Fruit fly (Drosophila melanogaster) whole organism, prepupa: ENCODE data around the gene Rsph3.

ENCODE experiments used
- Blimp-1 ChIP-seq: fragments of 200-800 bp; sonication (Bioruptor generic); optimal IDR thresholded peaks from 3 replicates; lab custom pipeline; 2017; ENCODE audit warnings: missing biosample characterization, missing genetic modification characterization, mild to moderate bottlenecking, moderate library complexity, missing genetic modification reagents
- CG10631 ChIP-seq: fragments of 200-800 bp; sonication (Bioruptor generic); optimal IDR thresholded peaks from 2 replicates; lab custom pipeline; 2016; ENCODE audit warnings: missing biosample characterization, missing genetic modification characterization
- CG10669 ChIP-seq: fragments of 200-800 bp; sonication (Bioruptor generic); optimal IDR thresholded peaks from 3 replicates; lab custom pipeline; 2018; ENCODE audit warnings: missing biosample characterization, mild to moderate bottlenecking, missing genetic modification characterization, moderate library complexity
- CG11294 ChIP-seq: fragments of 200-800 bp; sonication (Bioruptor generic); IDR thresholded peaks from 2 replicates; pipeline ENCODE4 v1.3.6; 2022; ENCODE audit warnings: missing biosample characterization, missing genetic modification characterization
- CG11762 ChIP-seq: fragments of 200-800 bp; sonication (Bioruptor generic); optimal IDR thresholded peaks from 3 replicates; lab custom pipeline; 2016; ENCODE audit warnings: missing biosample characterization, missing genetic modification characterization; ENCODE audit not compliant: insufficient read depth
- CG11902 ChIP-seq: fragments of 200-800 bp; sonication (Bioruptor generic); optimal IDR thresholded peaks from 3 replicates; lab custom pipeline; 2016; ENCODE audit warnings: missing biosample characterization, missing genetic modification characterization
- CG15336 ChIP-seq: fragments of 200-800 bp; sonication (Bioruptor generic); IDR thresholded peaks from 2 replicates; pipeline ENCODE4 v1.3.6; 2022; ENCODE audit warnings: missing biosample characterization, missing genetic modification characterization
- CG1621 ChIP-seq: fragments of 200-800 bp; sonication (Bioruptor generic); optimal IDR thresholded peaks from 3 replicates; lab custom pipeline; 2018; ENCODE audit warnings: missing biosample characterization, mild to moderate bottlenecking, missing genetic modification characterization
- CG16779 ChIP-seq: fragments of 200-800 bp; sonication (Bioruptor generic); optimal IDR thresholded peaks from 3 replicates; lab custom pipeline; 2017; ENCODE audit warnings: missing biosample characterization, mild to moderate bottlenecking, missing genetic modification characterization
- CG31627 ChIP-seq: fragments of 200-800 bp; sonication (Bioruptor generic); optimal IDR thresholded peaks from 3 replicates; lab custom pipeline; 2016; ENCODE audit warnings: missing biosample characterization, missing genetic modification characterization
- CG3919 ChIP-seq: fragments of 200-800 bp; sonication (Bioruptor generic); optimal IDR thresholded peaks from 3 replicates; lab custom pipeline; 2016; ENCODE audit warnings: missing biosample characterization, missing genetic modification characterization
- CG6163 ChIP-seq: fragments of 200-800 bp; sonication (Bioruptor generic); IDR thresholded peaks from 3 replicates; pipeline ENCODE4 v1.3.6; 2022; ENCODE audit warnings: missing biosample characterization, missing genetic modification characterization
- CG6276 ChIP-seq: fragments of 200-800 bp; sonication (Bioruptor generic); optimal IDR thresholded peaks from 2 replicates; lab custom pipeline; 2017; ENCODE audit warnings: missing biosample characterization, mild to moderate bottlenecking, missing genetic modification characterization
- CG6792 ChIP-seq: fragments of 200-800 bp; sonication (Bioruptor generic); optimal IDR thresholded peaks from 3 replicates; lab custom pipeline; 2016; ENCODE audit warnings: missing biosample characterization, missing genetic modification characterization
- CG6808 ChIP-seq: fragments of 200-800 bp; sonication (Bioruptor generic); optimal IDR thresholded peaks from 3 replicates; lab custom pipeline; 2017; ENCODE audit warnings: missing biosample characterization, missing genetic modification characterization, mild to moderate bottlenecking, moderate library complexity, missing genetic modification reagents
- CG7368 ChIP-seq: fragments of 200-800 bp; sonication (Bioruptor generic); optimal IDR thresholded peaks from 3 replicates; lab custom pipeline; 2016; ENCODE audit warnings: missing biosample characterization, missing genetic modification characterization
- CG8119 ChIP-seq: fragments of 200-800 bp; sonication (Bioruptor generic); IDR thresholded peaks from 3 replicates; pipeline ENCODE4 v1.3.6; 2022; ENCODE audit warnings: missing biosample characterization, missing genetic modification characterization
- CG8319 ChIP-seq: fragments of 200-800 bp; sonication (Bioruptor generic); optimal IDR thresholded peaks from 3 replicates; lab custom pipeline; 2016; ENCODE audit warnings: missing biosample characterization, missing genetic modification characterization
- CG8632 ChIP-seq: fragments of 200-800 bp; sonication (Bioruptor generic); optimal IDR thresholded peaks from 3 replicates; lab custom pipeline; 2016; ENCODE audit warnings: missing biosample characterization, missing genetic modification characterization
- CG9139 ChIP-seq: fragments of 200-800 bp; sonication (Bioruptor generic); optimal IDR thresholded peaks from 3 replicates; lab custom pipeline; 2017; ENCODE audit warnings: missing biosample characterization, mild to moderate bottlenecking, missing genetic modification characterization
- Eip75B ChIP-seq: fragments of 200-800 bp; sonication (Bioruptor generic); optimal IDR thresholded peaks from 3 replicates; lab custom pipeline; 2016; ENCODE audit warnings: missing biosample characterization, missing genetic modification characterization
- Eip78C ChIP-seq: fragments of 200-800 bp; sonication (Bioruptor generic); peaks from one replicate; lab custom pipeline; 2016; ENCODE audit warnings: missing biosample characterization, missing genetic modification characterization
- Ets96B ChIP-seq: fragments of 200-800 bp; optimal IDR thresholded peaks from 2 replicates; lab custom pipeline; 2019; ENCODE audit warnings: missing biosample characterization, mild to moderate bottlenecking, missing genetic modification characterization, moderate library complexity
- Gug ChIP-seq: fragments of 200-800 bp; sonication (Bioruptor generic); IDR thresholded peaks from 2 replicates; pipeline ENCODE4 v1.3.6; 2022; ENCODE audit warnings: missing biosample characterization, missing genetic modification characterization
- Hr39 ChIP-seq: fragments of 200-800 bp; sonication (Bioruptor generic); optimal IDR thresholded peaks from 2 replicates; lab custom pipeline; 2016; ENCODE audit warnings: missing biosample characterization, missing genetic modification characterization
- Lpt ChIP-seq: fragments of 200-800 bp; sonication (Bioruptor generic); optimal IDR thresholded peaks from 3 replicates; lab custom pipeline; 2016; ENCODE audit warnings: missing biosample characterization, missing genetic modification characterization
- Met ChIP-seq: fragments of 200-800 bp; sonication (Bioruptor generic); optimal IDR thresholded peaks from 3 replicates; lab custom pipeline; 2016; ENCODE audit warnings: missing biosample characterization, missing genetic modification characterization
- OdsH ChIP-seq: fragments of 200-800 bp; sonication (Bioruptor generic); optimal IDR thresholded peaks from 3 replicates; lab custom pipeline; 2016; ENCODE audit warnings: missing biosample characterization, missing genetic modification characterization
- Smox ChIP-seq: fragments of 200-800 bp; sonication (Bioruptor generic); optimal IDR thresholded peaks from 3 replicates; lab custom pipeline; 2016; ENCODE audit warnings: missing biosample characterization, missing genetic modification characterization
- Sox102F ChIP-seq: fragments of 200-800 bp; sonication (Bioruptor generic); optimal IDR thresholded peaks from 2 replicates; lab custom pipeline; 2016; ENCODE audit warnings: missing biosample characterization, mild to moderate bottlenecking, missing genetic modification characterization
- Sox14 ChIP-seq: fragments of 200-800 bp; sonication (Bioruptor generic); optimal IDR thresholded peaks from 3 replicates; lab custom pipeline; 2016; ENCODE audit warnings: missing biosample characterization, missing genetic modification characterization
- Sox15 ChIP-seq: fragments of 200-800 bp; sonication (Bioruptor generic); optimal IDR thresholded peaks from 3 replicates; lab custom pipeline; 2016; ENCODE audit warnings: missing biosample characterization, missing genetic modification characterization
- achi ChIP-seq: fragments of 200-800 bp; sonication (Bioruptor generic); optimal IDR thresholded peaks from 3 replicates; lab custom pipeline; 2016; ENCODE audit warnings: missing biosample characterization, missing genetic modification characterization
- acj6 ChIP-seq: fragments of 200-800 bp; sonication (Bioruptor generic); optimal IDR thresholded peaks from 3 replicates; lab custom pipeline; 2016; ENCODE audit warnings: missing biosample characterization, missing genetic modification characterization
- cyc ChIP-seq: fragments of 200-800 bp; sonication (Bioruptor generic); optimal IDR thresholded peaks from 3 replicates; lab custom pipeline; 2016; ENCODE audit warnings: missing biosample characterization, missing genetic modification characterization
- dac ChIP-seq: fragments of 200-800 bp; sonication (Bioruptor generic); optimal IDR thresholded peaks from 2 replicates; lab custom pipeline; 2017; ENCODE audit warnings: missing biosample characterization, mild to moderate bottlenecking, missing genetic modification characterization
- dsx ChIP-seq: fragments of 200-800 bp; optimal IDR thresholded peaks from 3 replicates; lab custom pipeline; 2019; ENCODE audit warnings: missing biosample characterization, mild to moderate bottlenecking, missing genetic modification characterization, moderate library complexity; ENCODE audit not compliant: poor library complexity, severe bottlenecking
- eg ChIP-seq: fragments of 200-800 bp; sonication (Bioruptor generic); IDR thresholded peaks from 3 replicates; pipeline ENCODE4 v1.3.6; 2022; ENCODE audit warnings: missing biosample characterization, missing genetic modification characterization
- esn ChIP-seq: fragments of 200-800 bp; sonication (Bioruptor generic); optimal IDR thresholded peaks from 2 replicates; lab custom pipeline; 2016; ENCODE audit warnings: missing biosample characterization, mild to moderate bottlenecking, missing genetic modification characterization, moderate library complexity
- fd59A ChIP-seq: fragments of 200-800 bp; sonication (Bioruptor generic); optimal IDR thresholded peaks from 2 replicates; lab custom pipeline; 2017; ENCODE audit warnings: missing biosample characterization, mild to moderate bottlenecking, missing genetic modification characterization, missing genetic modification reagents
- fd85E ChIP-seq: fragments of 200-800 bp; sonication (Bioruptor generic); optimal IDR thresholded peaks from 3 replicates; lab custom pipeline; 2016; ENCODE audit warnings: missing biosample characterization, missing genetic modification characterization
- fkh ChIP-seq: fragments of 200-800 bp; sonication (Bioruptor generic); optimal IDR thresholded peaks from 3 replicates; lab custom pipeline; 2017; ENCODE audit warnings: missing biosample characterization, mild to moderate bottlenecking, missing genetic modification characterization, moderate library complexity
- net ChIP-seq: fragments of 200-800 bp; sonication (Bioruptor generic); optimal IDR thresholded peaks from 3 replicates; lab custom pipeline; 2016; ENCODE audit warnings: missing biosample characterization, missing genetic modification characterization
- pdm3 ChIP-seq: fragments of 200-800 bp; sonication (Bioruptor generic); optimal IDR thresholded peaks from 3 replicates; lab custom pipeline; 2016; ENCODE audit warnings: missing biosample characterization, missing genetic modification characterization
- salr ChIP-seq, 2 experiments: fragments of 200-800 bp; sonication (Bioruptor generic); optimal IDR thresholded peaks; 3 replicates each; lab custom pipeline; 2016 to 2018; ENCODE audit warnings: missing biosample characterization in 2 of 2, missing genetic modification characterization in 2 of 2, mild to moderate bottlenecking in 1 of 2
- ss ChIP-seq, 2 experiments: fragments of 200-800 bp; sonication (Bioruptor generic); optimal IDR thresholded peaks; 2 replicates in 1 of 2; 3 replicates in 1 of 2; lab custom pipeline; 2017 to 2018; ENCODE audit warnings: mild to moderate bottlenecking in 2 of 2, missing biosample characterization in 2 of 2, missing genetic modification characterization in 2 of 2, moderate library complexity in 1 of 2
- svp ChIP-seq: fragments of 200-800 bp; sonication (Bioruptor generic); peaks from one replicate; lab custom pipeline; 2016; ENCODE audit warnings: missing biosample characterization, missing genetic modification characterization

Gene Rsph3

dm6 chr3L:6756197-6756736, 6.8 kb downstream of the Rsph3 start, which contains the start of gene Ist1:
TSS of gene Ist1 (minus strand) at chr3L:6756497.
- TF ChIP-seq salr (GFP tag; optimal IDR thresholded peaks at IDR 0.05; lab: Kevin White, UChicago) (no peak), Eip78C (GFP tag; lab: Kevin White, UChicago) (peak; percentile 7), Smox (GFP tag; lab: Kevin White, UChicago) (no peak), acj6 (no peak)

- TF ChIP-seq CG6163, result peak; percentile 61
- TF ChIP-seq net, result no peak
- no peak for TF ChIP-seq Sox102F
- TF ChIP-seq Eip78C (GFP tag; lab: Kevin White, UChicago), result peak; percentile 59
- TF ChIP-seq fd85E (GFP tag; lab: Kevin White, UChicago), result no peak
- TF ChIP-seq CG8319 (GFP tag; lab: Kevin White, UChicago), result no peak
- TF ChIP-seq pdm3 (GFP tag; lab: Kevin White, UChicago), result no peak
- no peak for TF ChIP-seq CG6276
- TF ChIP-seq fd59A (GFP tag; lab: Kevin White, UChicago), result no peak
- no peak for TF ChIP-seq CG9139 (GFP tag; lab: Kevin White, UChicago)
- TF ChIP-seq Ets96B (tag; lab: Kevin White, UChicago), result peak; percentile 33
- peak; percentile 16 for TF ChIP-seq Smox (GFP tag; lab: Kevin White, UChicago)
- TF ChIP-seq dsx (GFP tag; lab: Kevin White, UChicago), result peak; percentile 39
- TF ChIP-seq OdsH, result no peak
- peak; percentile 47 for TF ChIP-seq Sox14 (GFP tag; lab: Kevin White, UChicago)
- no peak for TF ChIP-seq CG6792 (GFP tag; lab: Kevin White, UChicago)
- TF ChIP-seq eg, result peak; percentile 27; the same call in 1 of the 3 replicates
- TF ChIP-seq esn, result peak; percentile 36
- TF ChIP-seq Hr39 (GFP tag; lab: Kevin White, UChicago), result peak; percentile 19
- no peak for TF ChIP-seq CG11902
- TF ChIP-seq CG1621 (tag; lab: Kevin White, UChicago), result no peak
- TF ChIP-seq Blimp-1, result peak; percentile 44
- peak; percentile 36; the same call in 1 of the 2 replicates for TF ChIP-seq CG15336 (GFP tag; lab: Robert Waterston, UW)
- TF ChIP-seq CG10669 (GFP tag; lab: Kevin White, UChicago), result no peak
- TF ChIP-seq ss (GFP tag; optimal IDR thresholded peaks at IDR 0.05; lab: Kevin White, UChicago), result no peak
- no peak for TF ChIP-seq CG6808
- peak; percentile 37 for TF ChIP-seq Met
- no peak for TF ChIP-seq fkh
- peak; percentile 18 for TF ChIP-seq Eip75B
- TF ChIP-seq Sox15 (GFP tag; lab: Kevin White, UChicago), result no peak
- peak; percentile 25 for TF ChIP-seq CG31627 (GFP tag; lab: Kevin White, UChicago)
- no peak for TF ChIP-seq CG3919
- peak; percentile 13 for TF ChIP-seq Lpt (GFP tag; lab: Kevin White, UChicago)
- 0 out of 3 replicates have a peak, but pooled peaks have one; percentile 46 for TF ChIP-seq CG8119 (GFP tag; lab: Robert Waterston, UW)
- TF ChIP-seq CG16779 (tag; lab: Kevin White, UChicago), result no peak
- no peak for TF ChIP-seq svp (GFP tag; lab: Kevin White, UChicago)
- TF ChIP-seq CG11762 (GFP tag; lab: Kevin White, UChicago), result peak; percentile 17
- no peak for TF ChIP-seq Gug (GFP tag; lab: Robert Waterston, UW)
- TF ChIP-seq acj6, result peak; percentile 58
- peak; percentile 46 for TF ChIP-seq achi (GFP tag; lab: Kevin White, UChicago)
- no peak for TF ChIP-seq CG11294 (GFP tag; lab: Robert Waterston, UW)
- peak; percentile 8 for TF ChIP-seq dac (GFP tag; lab: Kevin White, UChicago)
- TF ChIP-seq CG8632 (GFP tag; lab: Kevin White, UChicago), result peak; percentile 35
- TF ChIP-seq CG7368 (GFP tag; lab: Kevin White, UChicago), result no peak
- peak; percentile 65 for TF ChIP-seq CG10631 (GFP tag; lab: Kevin White, UChicago)
- peak; percentile 6 for TF ChIP-seq cyc (GFP tag; lab: Kevin White, UChicago)
Observed at dm6 chr3L:6752278-6753096, 10.6 kb downstream of the Rsph3 start, which contains the start of the genes velo and Sbds. TSS of gene velo (minus strand) at chr3L:6752752. TSS of gene Sbds (plus strand) at chr3L:6752913.
